Fruit fly (Drosophila melanogaster): Measurements from ENCODE around the gene ranshi.

ranshi gene

DNA sequence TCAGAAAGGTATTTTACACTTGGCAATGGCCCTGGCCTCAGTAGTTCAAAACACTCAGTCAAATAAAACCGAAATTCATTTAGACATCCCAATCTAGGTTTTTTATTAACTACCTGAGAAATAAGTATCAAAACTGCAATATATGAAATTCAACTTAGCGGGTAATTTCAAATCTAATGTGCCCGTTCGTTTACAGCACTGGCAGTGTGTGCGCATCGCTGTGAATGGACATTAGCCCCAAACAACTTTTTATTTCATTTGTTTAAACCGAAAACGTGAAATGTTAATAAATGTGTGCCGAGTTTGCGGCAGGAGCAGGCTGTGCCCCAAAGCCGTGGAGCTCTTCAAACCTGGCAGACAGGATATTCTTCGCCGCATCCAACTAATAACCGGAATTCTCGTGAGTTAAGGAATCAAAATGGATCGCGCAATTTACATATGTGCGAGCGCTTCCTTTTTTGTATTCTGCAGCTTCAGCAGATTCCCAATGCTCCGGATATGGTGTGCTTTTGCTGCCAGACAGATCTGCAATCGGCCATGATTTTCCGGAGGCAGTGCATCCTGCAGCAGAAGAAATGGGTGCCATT, 6.4 kb downstream of the ranshi start, which contains the start of gene nom (continued):
- TF ChIP-seq corto (GFP tag; optimal IDR thresholded peaks at IDR 0.05) = no peak
- TF ChIP-seq E2f1 (GFP tag; IDR thresholded peaks at IDR 0.05) = no peak
- TF ChIP-seq ara (GFP tag; IDR thresholded peaks at IDR 0.05) = no peak
- TF ChIP-seq crp (GFP tag; optimal IDR thresholded peaks at IDR 0.05) = peak in 1 of 2 experiments; percentile 22
- no peak for TF ChIP-seq CG33557 (GFP tag; optimal IDR thresholded peaks at IDR 0.05)
- no peak for TF ChIP-seq tin (GFP tag; optimal IDR thresholded peaks at IDR 0.05)
- TF ChIP-seq CG30020 (tag; optimal IDR thresholded peaks at IDR 0.05) = no peak
- no peak for TF ChIP-seq CG1529 (GFP tag; optimal IDR thresholded peaks at IDR 0.05)
- TF ChIP-seq Jarid2 (GFP tag; optimal IDR thresholded peaks at IDR 0.05) = no peak
- TF ChIP-seq E2f2 (GFP tag; IDR thresholded peaks at IDR 0.05) = peak; percentile 89
- TF ChIP-seq wek (GFP tag; optimal IDR thresholded peaks at IDR 0.05) = no peak
- TF ChIP-seq row (GFP tag; IDR thresholded peaks at IDR 0.05) = peak; percentile 6; the same call in 1 of the 3 replicates
- no peak for TF ChIP-seq CG13296 (GFP tag; optimal IDR thresholded peaks at IDR 0.05)
- no peak for TF ChIP-seq Elba2 (GFP tag; optimal IDR thresholded peaks at IDR 0.05)
- no peak for TF ChIP-seq CG10654 (GFP tag; optimal IDR thresholded peaks at IDR 0.05)
- TF ChIP-seq Hey (tag; optimal IDR thresholded peaks at IDR 0.05) = no peak
- peak; percentile 23 for TF ChIP-seq Sin3A (optimal IDR thresholded peaks at IDR 0.05)
- TF ChIP-seq bbx (GFP tag; IDR thresholded peaks at IDR 0.05; ENCODE audit: partially characterized antibody) = no peak; the same call in 1 of the 2 replicates
- no peak for TF ChIP-seq CG15073 (GFP tag; optimal IDR thresholded peaks at IDR 0.05)
- no peak for TF ChIP-seq dan (GFP tag; IDR thresholded peaks at IDR 0.05)
- TF ChIP-seq CG9609 (GFP tag; optimal IDR thresholded peaks at IDR 0.05) = no peak
- TF ChIP-seq CG10543 (GFP tag; optimal IDR thresholded peaks at IDR 0.05) = no peak
- no peak for TF ChIP-seq CG32532 (GFP tag; IDR thresholded peaks at IDR 0.05)
- TF ChIP-seq Kr (GFP tag; optimal IDR thresholded peaks at IDR 0.05) = no peak
- TF ChIP-seq Poxn (GFP tag; IDR thresholded peaks at IDR 0.05) = no peak
- no peak for TF ChIP-seq bsh (GFP tag; optimal IDR thresholded peaks at IDR 0.05)
- no peak for TF ChIP-seq Rx (GFP tag; IDR thresholded peaks at IDR 0.05)
- no peak for TF ChIP-seq hbn (GFP tag; IDR thresholded peaks at IDR 0.05; ENCODE audit: partially characterized antibody)
- TF ChIP-seq CG12219 (GFP tag; optimal IDR thresholded peaks at IDR 0.05) = no peak
- TF ChIP-seq kay (GFP tag; optimal IDR thresholded peaks at IDR 0.05) = no peak
- no peak for TF ChIP-seq dmrt99B (tag; optimal IDR thresholded peaks at IDR 0.05)
- TF ChIP-seq HmgZ (tag; optimal IDR thresholded peaks at IDR 0.05) = peak; percentile 11
- TF ChIP-seq CG15696 (tag; optimal IDR thresholded peaks at IDR 0.05) = no peak
- no peak for TF ChIP-seq CG9437 (GFP tag; optimal IDR thresholded peaks at IDR 0.05)
- no peak for TF ChIP-seq Hmx (GFP tag; optimal IDR thresholded peaks at IDR 0.05)
- peak; percentile 35 for TF ChIP-seq phol (tag; optimal IDR thresholded peaks at IDR 0.05)
- TF ChIP-seq Opbp (GFP tag; IDR thresholded peaks at IDR 0.05; ENCODE audit: partially characterized antibody) = no peak
- no peak for TF ChIP-seq CG11093 (GFP tag; IDR thresholded peaks at IDR 0.05)
- TF ChIP-seq vvl (GFP tag; IDR thresholded peaks at IDR 0.05) = 0 out of 2 replicates have a peak, but pooled peaks have one; percentile 29
- no peak for TF ChIP-seq CG17829 (tag; optimal IDR thresholded peaks at IDR 0.05)
- no peak for TF ChIP-seq grn (GFP tag; optimal IDR thresholded peaks at IDR 0.05)
- TF ChIP-seq Rfx (GFP tag; IDR thresholded peaks at IDR 0.05) = peak; percentile 31; the same call in 1 of the 2 replicates
- TF ChIP-seq cwo (GFP tag; optimal IDR thresholded peaks at IDR 0.05) = no peak
- no peak for TF ChIP-seq chinmo (GFP tag; IDR thresholded peaks at IDR 0.05; ENCODE audit: partially characterized antibody)
- no peak for TF ChIP-seq Neu2 (GFP tag; optimal IDR thresholded peaks at IDR 0.05; ENCODE audit: borderline replicate concordance)
- TF ChIP-seq CG12942 (GFP tag; optimal IDR thresholded peaks at IDR 0.05) = no peak
- TF ChIP-seq CG3995 (GFP tag; optimal IDR thresholded peaks at IDR 0.05) = no peak
- no peak for TF ChIP-seq jigr1 (GFP tag; IDR thresholded peaks at IDR 0.05)
- no peak for TF ChIP-seq onecut (GFP tag; IDR thresholded peaks at IDR 0.05)
- peak; percentile 55 for TF ChIP-seq CG9797 (GFP tag; optimal IDR thresholded peaks at IDR 0.05)
- no peak for TF ChIP-seq Ada2b (GFP tag; IDR thresholded peaks at IDR 0.05)

Measured in whole organism, embryonic.